Worm (Caenorhabditis elegans): ENCODE measurements around the gene M79.2.
A peak's percentile ranks its signal among the peaks of the same experiment; 100 is the strongest.

DNA sequence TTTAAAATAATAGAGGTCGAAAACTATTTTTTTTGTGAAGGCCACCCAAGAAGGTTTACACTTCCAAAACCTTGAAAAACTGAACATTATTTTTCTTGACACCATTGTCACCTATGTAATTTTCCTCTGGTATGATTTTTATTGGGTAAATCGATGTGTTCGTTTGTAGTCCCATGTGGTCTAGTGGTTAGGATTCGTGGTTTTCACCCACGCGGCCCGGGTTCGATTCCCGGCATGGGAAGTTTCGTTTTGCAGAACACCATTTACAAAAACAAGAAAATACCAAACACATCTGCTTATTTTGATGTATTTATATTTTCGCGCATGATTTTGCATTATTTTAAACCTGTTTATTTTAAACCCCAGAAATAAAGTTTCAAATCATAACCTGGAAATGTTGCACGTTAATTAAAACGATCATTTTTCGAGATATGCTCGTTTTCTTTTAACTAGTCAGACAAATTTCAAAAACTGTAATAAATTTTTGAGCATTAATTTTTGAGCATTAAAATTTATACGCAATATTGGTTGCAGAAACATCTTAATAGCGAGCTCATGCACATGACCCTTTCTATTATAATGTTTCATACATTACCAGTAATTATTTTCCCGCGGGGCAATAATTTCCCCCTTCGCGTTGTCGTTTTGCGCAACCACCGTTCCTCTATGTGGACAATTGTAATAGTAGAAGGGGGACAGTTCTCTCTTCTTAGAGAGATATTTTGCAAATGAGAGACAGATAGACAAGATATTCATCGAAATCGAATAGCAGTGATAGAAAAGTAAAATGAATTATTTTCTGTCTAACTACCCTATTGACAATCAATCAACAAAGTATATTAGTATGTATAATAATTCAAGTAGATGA, 39.1 kb upstream of the M79.2 start:
- no peak for TF ChIP-seq lin-13 (GFP tag; optimal IDR thresholded peaks at IDR 0.05)
- TF ChIP-seq skn-1 (tag; optimal IDR thresholded peaks at IDR 0.05) = no peak
- no peak for TF ChIP-seq aly-2 (tag; optimal IDR thresholded peaks at IDR 0.05)
- TF ChIP-seq nhr-237 (tag; optimal IDR thresholded peaks at IDR 0.05) = no peak
- no peak for TF ChIP-seq ama-1 (optimal IDR thresholded peaks at IDR 0.05)
- peak; percentile 27 for TF ChIP-seq nhr-47 (tag; optimal IDR thresholded peaks at IDR 0.05)
- TF ChIP-seq nhr-28 (tag; optimal IDR thresholded peaks at IDR 0.05) = no peak
- no peak for TF ChIP-seq lin-15B (tag; optimal IDR thresholded peaks at IDR 0.05)
